Worm (Caenorhabditis elegans) whole organism, L4/young adult: ENCODE measurements around the gene T09B9.3.

Experiments
- W03F9.2 ChIP-seq: fragments of 150-350 bp; optimal IDR thresholded peaks from 2 replicates; lab custom pipeline; 2014; ENCODE audit warnings: missing biosample characterization, missing genetic modification characterization
- dao-5 ChIP-seq: sonication (generic microtip); optimal IDR thresholded peaks from 2 replicates; lab custom pipeline; 2016; ENCODE audit warnings: missing genotype, missing genetic modification characterization, moderate library complexity, missing compliant biosample characterization
- him-1 ChIP-seq: sonication (generic microtip); optimal IDR thresholded peaks from 2 replicates; lab custom pipeline; 2016; ENCODE audit warnings: missing genotype, missing genetic modification reagents, missing genetic modification characterization, missing compliant biosample characterization

Gene T09B9.3

ce11 chrX:9764822-9765221, 3.7 kb upstream of the T09B9.3 start, which contains the start of gene slc-17.9:
Gene slc-17.9 (minus strand): TSS chrX:9764922.
- TF ChIP-seq dao-5 (tag; lab: Kevin White, UChicago) (no peak), W03F9.2 (tag; lab: Kevin White, UChicago) (no peak), him-1 (tag; lab: Kevin White, UChicago) (no peak)

- TF ChIP-seq W03F9.2 (tag; lab: Kevin White, UChicago): no peak
- TF ChIP-seq dao-5 (tag; lab: Kevin White, UChicago): no peak
- no peak for TF ChIP-seq him-1 (tag; lab: Kevin White, UChicago)
These were observed 2.7 kb upstream of the T09B9.3 start for ce11 chrX:9763903-9764302.

- TF ChIP-seq dao-5 (tag; lab: Kevin White, UChicago): no peak
- TF ChIP-seq W03F9.2 (tag; lab: Kevin White, UChicago): no peak
- TF ChIP-seq him-1 (tag; lab: Kevin White, UChicago): no peak
These were observed 4.2 kb downstream of the T09B9.3 start, which contains the start of gene T09B9.1 for ce11 chrX:9756971-9757370. Gene T09B9.1 (plus strand): TSS chrX:9757271.

DNA sequence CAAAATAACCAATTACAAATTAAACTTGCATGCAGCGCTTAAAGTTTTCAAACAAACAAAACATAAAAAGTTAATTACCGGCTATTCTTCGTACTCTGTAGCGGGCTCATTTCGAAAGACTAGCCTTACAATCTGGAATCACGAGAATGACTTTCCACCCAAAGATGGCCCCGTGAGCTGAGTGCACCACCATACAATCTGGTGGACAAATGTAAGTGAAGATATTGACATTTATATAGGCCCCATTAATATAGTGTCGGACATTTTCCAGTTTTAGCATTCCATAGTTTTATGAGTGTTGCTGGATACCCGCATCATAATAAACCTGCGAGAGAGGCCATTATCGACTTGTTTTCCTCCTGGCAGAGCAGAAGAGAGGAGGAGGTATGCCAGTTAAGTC, 6.6 kb downstream of the T09B9.3 start:
- TF ChIP-seq W03F9.2 (tag; lab: Kevin White, UChicago): no peak
- no peak for TF ChIP-seq him-1 (tag; lab: Kevin White, UChicago)
- no peak for TF ChIP-seq dao-5 (tag; lab: Kevin White, UChicago)

- TF ChIP-seq dao-5 (tag; lab: Kevin White, UChicago) (peak; percentile 94), him-1 (tag; lab: Kevin White, UChicago) (peak; percentile 98)
These were observed 17.7 kb downstream of the T09B9.3 start for ce11 chrX:9743513-9743914.

ce11 chrX:9742058-9742457, 19.1 kb downstream of the T09B9.3 start:
- TF ChIP-seq W03F9.2 (tag; lab: Kevin White, UChicago): no peak
- TF ChIP-seq him-1 (tag; lab: Kevin White, UChicago): no peak

DNA sequence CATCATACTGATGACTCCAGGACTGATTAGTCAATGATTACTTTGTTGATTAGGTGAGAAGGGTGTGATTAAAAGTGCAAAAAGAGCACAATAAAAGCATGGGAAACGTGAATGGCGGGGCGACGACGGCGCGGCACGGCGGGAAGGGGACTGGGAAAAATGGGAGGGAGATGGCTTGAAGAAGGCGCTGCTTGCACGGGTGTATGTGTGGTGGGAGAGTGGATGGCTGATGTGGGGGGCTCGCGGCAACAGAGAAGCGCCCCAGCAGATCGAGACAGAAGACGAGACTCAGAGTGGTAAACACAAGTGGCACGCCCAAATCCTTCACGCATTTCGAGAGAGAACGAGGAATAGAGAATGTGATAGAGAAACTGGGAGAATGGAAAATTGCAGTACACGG, 23.4 kb downstream of the T09B9.3 start, which contains the start of gene F15G9.5:
Gene F15G9.5, minus strand, starts transcription at position 159 of the 400 bp plus-strand sequence.
- TF ChIP-seq W03F9.2 (tag; lab: Kevin White, UChicago): no peak
- peak; percentile 2 for TF ChIP-seq him-1 (tag; lab: Kevin White, UChicago)
- TF ChIP-seq dao-5 (tag; lab: Kevin White, UChicago): no peak

DNA sequence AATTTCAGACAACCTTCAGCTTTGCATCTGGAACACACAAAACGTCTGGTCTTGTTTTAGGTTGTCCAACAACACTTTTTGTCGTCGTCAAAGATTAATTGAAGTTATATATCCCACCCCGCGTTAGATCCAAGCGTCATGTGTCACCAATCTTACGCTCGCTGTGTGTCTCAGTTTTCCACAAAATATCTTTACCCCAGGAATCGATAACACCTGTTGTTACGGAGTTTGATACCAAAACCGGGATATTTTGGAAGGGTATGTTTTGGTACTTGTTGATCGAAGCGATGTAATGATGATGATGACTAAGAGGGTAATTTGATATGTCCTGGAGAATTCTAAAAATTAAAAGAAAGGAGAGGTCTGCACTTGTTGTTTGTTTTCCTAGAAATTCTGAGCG, 25.7 kb downstream of the T09B9.3 start:
- no peak for TF ChIP-seq W03F9.2 (tag; lab: Kevin White, UChicago)
- TF ChIP-seq him-1 (tag; lab: Kevin White, UChicago): no peak
- TF ChIP-seq dao-5 (tag; lab: Kevin White, UChicago): no peak

DNA sequence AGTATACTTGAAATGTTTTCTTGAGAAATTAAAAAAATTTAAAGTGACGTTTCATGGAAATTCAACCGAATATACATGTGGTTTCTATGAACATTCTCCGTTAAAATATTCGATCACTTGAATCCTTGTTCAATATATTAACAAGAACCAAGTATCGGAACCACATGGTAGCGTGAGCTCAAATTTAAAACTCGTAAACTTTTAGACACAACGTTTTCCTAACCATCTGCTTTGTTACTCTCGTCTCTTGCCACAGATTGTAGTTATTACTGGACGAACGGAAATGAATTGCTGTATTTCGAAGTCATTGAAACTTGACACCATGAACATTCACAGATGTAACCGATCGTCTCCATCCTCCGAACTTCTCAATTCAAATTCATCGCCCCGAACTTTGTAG, 42.1 kb downstream of the T09B9.3 start:
- TF ChIP-seq W03F9.2 (tag; lab: Kevin White, UChicago) (no peak), him-1 (tag; lab: Kevin White, UChicago) (no peak), dao-5 (tag; lab: Kevin White, UChicago) (no peak)

DNA sequence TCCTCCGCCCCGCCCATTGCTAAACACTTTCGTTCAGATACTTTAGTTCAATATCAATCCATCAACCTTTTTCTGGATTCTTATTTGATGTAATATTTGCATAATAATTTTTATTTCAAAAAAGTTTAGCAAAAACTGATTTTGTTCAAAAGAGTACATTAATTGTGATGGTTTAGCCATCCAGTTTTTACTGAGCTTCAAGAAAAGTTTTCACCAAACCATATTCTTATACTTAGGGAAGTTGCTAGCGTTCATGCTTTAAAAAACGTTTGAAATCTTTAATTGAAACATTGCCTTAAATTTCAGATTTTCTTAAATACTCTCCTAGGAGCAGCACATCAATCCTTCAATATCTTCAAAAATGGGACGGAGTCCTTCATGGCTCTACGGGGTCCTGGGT, 43.9 kb downstream of the T09B9.3 start, which contains the start of gene him-4:
Gene him-4, plus strand, starts transcription at position 301 of the 400 bp plus-strand sequence.
- TF ChIP-seq dao-5 (tag; lab: Kevin White, UChicago) (no peak), him-1 (tag; lab: Kevin White, UChicago) (no peak), W03F9.2 (tag; lab: Kevin White, UChicago) (no peak)

- TF ChIP-seq dao-5 (tag; lab: Kevin White, UChicago): no peak
- TF ChIP-seq him-1 (tag; lab: Kevin White, UChicago): no peak
- no peak for TF ChIP-seq W03F9.2 (tag; lab: Kevin White, UChicago)
These were observed 47.6 kb downstream of the T09B9.3 start, which contains the start of gene F15G9.2 for ce11 chrX:9713613-9714012. Gene F15G9.2 (minus strand): TSS chrX:9713713.

- TF ChIP-seq dao-5 (tag; lab: Kevin White, UChicago) (no peak), him-1 (tag; lab: Kevin White, UChicago) (no peak), W03F9.2 (tag; lab: Kevin White, UChicago) (no peak)
These were observed 51.7 kb downstream of the T09B9.3 start, which contains the start of gene F15G9.6 for ce11 chrX:9709462-9709861. Gene F15G9.6 (plus strand): TSS chrX:9709762.
